Worm (Caenorhabditis elegans) whole organism, L2 larva: Measurements from ENCODE around the gene F54H5.5.

Experiments
- C34F6.9 ChIP-seq: fragments of 150-350 bp; optimal IDR thresholded peaks from 2 replicates; lab custom pipeline; 2014; ENCODE audit warnings: missing biosample characterization, missing genetic modification characterization
- F13H6.1 ChIP-seq: sonication (generic microtip); optimal IDR thresholded peaks from 2 replicates; lab custom pipeline; 2016; ENCODE audit warnings: missing genetic modification characterization, missing compliant biosample characterization
- R02D3.7 ChIP-seq: fragments of 150-350 bp; optimal IDR thresholded peaks from 2 replicates; lab custom pipeline; 2014; ENCODE audit warnings: missing biosample characterization, missing genetic modification characterization
- Y55F3AM.14 ChIP-seq: fragments of 200-800 bp; sonication (Bioruptor generic); optimal IDR thresholded peaks from 2 replicates; lab custom pipeline; 2018; ENCODE audit warnings: mild to moderate bottlenecking, missing genetic modification characterization, missing compliant biosample characterization
- ZK546.5 ChIP-seq: sonication (generic microtip); optimal IDR thresholded peaks from 2 replicates; lab custom pipeline; 2017; ENCODE audit warnings: missing biosample characterization, missing genetic modification characterization
- alr-1 ChIP-seq: fragments of 150-350 bp; optimal IDR thresholded peaks from 2 replicates; lab custom pipeline; 2014; ENCODE audit warnings: missing biosample characterization, missing genetic modification characterization
- blmp-1 ChIP-seq: sonication (generic microtip); optimal IDR thresholded peaks from 2 replicates; lab custom pipeline; 2017; ENCODE audit warnings: missing genetic modification characterization, mild to moderate bottlenecking, missing compliant biosample characterization, antibody characterized with exemption, moderate library complexity; ENCODE audit not compliant: insufficient read depth
- ceh-16 ChIP-seq: fragments of 150-350 bp; optimal IDR thresholded peaks from 2 replicates; lab custom pipeline; 2014; ENCODE audit warnings: missing biosample characterization, missing genetic modification characterization
- ceh-82 ChIP-seq: fragments of 150-350 bp; optimal IDR thresholded peaks from 2 replicates; lab custom pipeline; 2014; ENCODE audit warnings: missing biosample characterization, missing genetic modification characterization
- dmd-4 ChIP-seq: sonication (generic microtip); optimal IDR thresholded peaks from 2 replicates; lab custom pipeline; 2017; ENCODE audit warnings: missing biosample characterization, missing genetic modification characterization
- egl-27 ChIP-seq: sonication (generic microtip); optimal IDR thresholded peaks from 3 replicates; lab custom pipeline; 2017; ENCODE audit warnings: missing biosample characterization, missing genetic modification reagents, missing genetic modification characterization
- elt-1 ChIP-seq: fragments of 150-350 bp; optimal IDR thresholded peaks from 2 replicates; lab custom pipeline; 2014; ENCODE audit warnings: missing biosample characterization, missing genetic modification characterization
- elt-3 ChIP-seq: sonication (generic microtip); optimal IDR thresholded peaks from 2 replicates; lab custom pipeline; 2017; ENCODE audit warnings: missing biosample characterization, missing genetic modification characterization
- fos-1 ChIP-seq: fragments of 150-350 bp; optimal IDR thresholded peaks from 2 replicates; lab custom pipeline; 2014; ENCODE audit warnings: missing biosample characterization, missing genetic modification characterization
- lin-11 ChIP-seq: fragments of 150-350 bp; sonication (generic microtip); optimal IDR thresholded peaks from 2 replicates; lab custom pipeline; 2014; ENCODE audit warnings: missing biosample characterization, missing genetic modification characterization, inconsistent platforms, mixed read lengths
- lin-13 ChIP-seq: fragments of 150-350 bp; optimal IDR thresholded peaks from 2 replicates; lab custom pipeline; 2014; ENCODE audit warnings: missing biosample characterization, missing genetic modification reagents, missing genetic modification characterization
- lin-39 ChIP-seq: fragments of 150-350 bp; optimal IDR thresholded peaks from 2 replicates; lab custom pipeline; 2014; ENCODE audit warnings: missing biosample characterization, missing genetic modification reagents, missing genetic modification characterization
- lsy-2 ChIP-seq, 2 experiments: fragments of 150-350 bp in 1 of 2; sonication (generic microtip) in 1 of 2; optimal IDR thresholded peaks; 2 replicates each; lab custom pipeline; 2014 to 2017; ENCODE audit warnings: missing biosample characterization in 2 of 2, missing genetic modification characterization in 2 of 2
- mab-5 ChIP-seq: fragments of 150-350 bp; optimal IDR thresholded peaks from 2 replicates; lab custom pipeline; 2014; ENCODE audit warnings: missing biosample characterization, missing genetic modification characterization
- mdl-1 ChIP-seq, 2 experiments: fragments of 150-350 bp in 1 of 2; sonication (generic microtip) in 1 of 2; optimal IDR thresholded peaks; 2 replicates each; lab custom pipeline; 2017; ENCODE audit warnings: missing biosample characterization in 2 of 2, missing genetic modification characterization in 2 of 2
- nhr-10 ChIP-seq: sonication (generic microtip); optimal IDR thresholded peaks from 2 replicates; lab custom pipeline; 2017; ENCODE audit warnings: missing biosample characterization, missing genetic modification characterization
- nhr-11 ChIP-seq: fragments of 150-350 bp; optimal IDR thresholded peaks from 2 replicates; lab custom pipeline; 2014; ENCODE audit warnings: missing biosample characterization, missing genetic modification characterization
- nhr-129 ChIP-seq: fragments of 150-350 bp; optimal IDR thresholded peaks from 2 replicates; lab custom pipeline; 2014; ENCODE audit warnings: missing biosample characterization, missing genetic modification characterization
- nhr-21 ChIP-seq: fragments of 150-350 bp; optimal IDR thresholded peaks from 2 replicates; lab custom pipeline; 2014; ENCODE audit warnings: missing biosample characterization, missing genetic modification characterization
- nhr-23 ChIP-seq: fragments of 150-350 bp; optimal IDR thresholded peaks from 2 replicates; lab custom pipeline; 2014; ENCODE audit warnings: missing biosample characterization, missing genetic modification reagents, missing genetic modification characterization
- nhr-237 ChIP-seq: fragments of 150-350 bp; optimal IDR thresholded peaks from 2 replicates; lab custom pipeline; 2014; ENCODE audit warnings: missing biosample characterization, missing genetic modification characterization
- nhr-25 ChIP-seq: fragments of 150-350 bp; sonication (generic microtip); optimal IDR thresholded peaks from 3 replicates; lab custom pipeline; 2014; ENCODE audit warnings: missing biosample characterization, missing genetic modification characterization
- nhr-6 ChIP-seq: fragments of 150-350 bp; optimal IDR thresholded peaks from 2 replicates; lab custom pipeline; 2014; ENCODE audit warnings: missing biosample characterization, missing genetic modification characterization
- nhr-77 ChIP-seq: fragments of 150-350 bp; optimal IDR thresholded peaks from 2 replicates; lab custom pipeline; 2014; ENCODE audit warnings: missing biosample characterization, missing genetic modification characterization
- peb-1 ChIP-seq: fragments of 150-350 bp; optimal IDR thresholded peaks from 2 replicates; lab custom pipeline; 2014; ENCODE audit warnings: missing biosample characterization, missing genetic modification characterization
- sem-4 ChIP-seq: fragments of 150-350 bp; optimal IDR thresholded peaks from 2 replicates; lab custom pipeline; 2014; ENCODE audit warnings: missing biosample characterization, missing genetic modification reagents, missing genetic modification characterization
- sma-3 ChIP-seq: sonication (generic microtip); optimal IDR thresholded peaks from 2 replicates; lab custom pipeline; 2016; ENCODE audit warnings: missing genetic modification reagents, missing genetic modification characterization, missing compliant biosample characterization
- sma-9 ChIP-seq, 2 experiments: fragments of 150-350 bp in 1 of 2; sonication (generic microtip) in 1 of 2; optimal IDR thresholded peaks; 2 replicates each; lab custom pipeline; 2014 to 2016; ENCODE audit warnings: missing genetic modification characterization in 2 of 2, mild to moderate bottlenecking in 1 of 2, missing biosample characterization in 1 of 2, missing compliant biosample characterization in 1 of 2, missing genetic modification reagents in 1 of 2, moderate library complexity in 1 of 2
- snpc-4 ChIP-seq: fragments of 150-350 bp; optimal IDR thresholded peaks from 2 replicates; lab custom pipeline; 2014; ENCODE audit warnings: missing biosample characterization, missing genetic modification characterization
- unc-55 ChIP-seq: fragments of 150-350 bp; sonication (generic microtip); optimal IDR thresholded peaks from 3 replicates; lab custom pipeline; 2014; ENCODE audit warnings: missing biosample characterization, missing genetic modification reagents, missing genetic modification characterization
- zag-1 ChIP-seq: fragments of 150-350 bp; optimal IDR thresholded peaks from 2 replicates; lab custom pipeline; 2014; ENCODE audit warnings: missing biosample characterization, missing genetic modification characterization
- ztf-1 ChIP-seq: fragments of 200-800 bp; sonication (Bioruptor generic); conservative IDR thresholded peaks from 2 replicates; pipeline ENCODE4 v1.3.6; 2022; ENCODE audit warnings: missing genetic modification characterization, missing compliant biosample characterization
- ztf-4 ChIP-seq: fragments of 150-350 bp; optimal IDR thresholded peaks from 2 replicates; lab custom pipeline; 2014; ENCODE audit warnings: missing biosample characterization, missing genetic modification characterization

The F54H5.5 gene

ce11 chrII:6621886-6622285, 5.2 kb downstream of the F54H5.5 start, which contains the start of gene F54H5.3:
F54H5.3 (plus strand) TSS chrII:6622186.
- TF ChIP-seq blmp-1 (tag; lab: Kevin White, UChicago) (no peak), sma-3 (no peak), ztf-1 (no peak), Y55F3AM.14 (no peak), unc-55 (no peak), dmd-4 (no peak), egl-27 (tag; lab: Kevin White, UChicago) (no peak), nhr-77 (no peak), nhr-11 (tag; lab: Kevin White, UChicago) (no peak), nhr-21 (tag; lab: Kevin White, UChicago) (no peak), sma-9 (GFP tag; optimal IDR thresholded peaks at IDR 0.05; lab: Kevin White, UChicago) (no peak), sma-9 (tag; optimal IDR thresholded peaks at IDR 0.05; lab: Kevin White, UChicago) (no peak), elt-3 (no peak)

DNA sequence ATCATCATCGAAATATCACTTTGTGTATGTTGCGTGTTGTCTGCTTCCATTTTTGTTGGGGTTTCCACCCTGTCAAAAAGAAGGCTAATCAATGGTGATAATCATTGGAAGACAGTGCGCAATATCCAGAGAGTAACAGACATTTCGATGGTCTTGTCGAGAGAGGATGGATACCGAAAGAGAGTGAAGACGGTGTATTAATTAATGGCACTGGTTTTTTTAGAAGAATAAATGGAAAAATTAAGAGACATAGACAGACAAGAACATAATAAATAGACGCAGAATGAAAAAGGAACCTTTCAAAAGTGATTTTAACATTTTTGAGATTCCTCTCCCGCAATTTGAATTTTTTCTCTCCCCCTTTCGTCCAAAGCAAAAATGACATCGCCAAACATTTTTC, 8.1 kb downstream of the F54H5.5 start:
- no peak for TF ChIP-seq elt-3
- TF ChIP-seq nhr-11 (tag; lab: Kevin White, UChicago): no peak
- TF ChIP-seq nhr-21 (tag; lab: Kevin White, UChicago): peak; percentile 6
- no peak for TF ChIP-seq ztf-4
- TF ChIP-seq F13H6.1 (tag; lab: Kevin White, UChicago): no peak
- TF ChIP-seq ceh-16: no peak
- no peak for TF ChIP-seq nhr-6 (tag; lab: Kevin White, UChicago)
- no peak for TF ChIP-seq dmd-4
- TF ChIP-seq mab-5 (tag; lab: Kevin White, UChicago): no peak
- no peak for TF ChIP-seq lin-13 (GFP tag; lab: Kevin White, UChicago)
- no peak for TF ChIP-seq lin-11 (tag; lab: Kevin White, UChicago)
- no peak for TF ChIP-seq fos-1 (tag; lab: Kevin White, UChicago)
- TF ChIP-seq nhr-10 (tag; lab: Kevin White, UChicago): no peak
- TF ChIP-seq egl-27 (tag; lab: Kevin White, UChicago): no peak
- TF ChIP-seq sma-9 (GFP tag; optimal IDR thresholded peaks at IDR 0.05; lab: Kevin White, UChicago): peak; percentile 22
- no peak for TF ChIP-seq sma-9 (tag; optimal IDR thresholded peaks at IDR 0.05; lab: Kevin White, UChicago)
- TF ChIP-seq lsy-2 (tag; optimal IDR thresholded peaks at IDR 0.05; lab: Kevin White, UChicago): no peak
- TF ChIP-seq C34F6.9 (tag; lab: Kevin White, UChicago): no peak
- no peak for TF ChIP-seq ZK546.5
- peak; percentile 14 for TF ChIP-seq sma-3
- no peak for TF ChIP-seq lin-39 (tag; lab: Kevin White, UChicago)
- TF ChIP-seq ceh-82: no peak
- TF ChIP-seq zag-1 (tag; lab: Kevin White, UChicago): no peak
- peak; percentile 53 for TF ChIP-seq nhr-25 (tag; lab: Kevin White, UChicago)
- no peak for TF ChIP-seq Y55F3AM.14
- TF ChIP-seq nhr-237 (tag; lab: Kevin White, UChicago): no peak
- no peak for TF ChIP-seq mdl-1 (tag; optimal IDR thresholded peaks at IDR 0.05; lab: Kevin White, UChicago)
- TF ChIP-seq ztf-1: no peak
- no peak for TF ChIP-seq elt-1 (tag; lab: Kevin White, UChicago)
- no peak for TF ChIP-seq nhr-129 (tag; lab: Kevin White, UChicago)
- TF ChIP-seq peb-1: no peak
- TF ChIP-seq sem-4 (tag; lab: Kevin White, UChicago): no peak
- no peak for TF ChIP-seq nhr-23 (tag; lab: Kevin White, UChicago)
- peak; percentile 7 for TF ChIP-seq blmp-1 (tag; lab: Kevin White, UChicago)
- TF ChIP-seq alr-1 (tag; lab: Kevin White, UChicago): no peak

DNA sequence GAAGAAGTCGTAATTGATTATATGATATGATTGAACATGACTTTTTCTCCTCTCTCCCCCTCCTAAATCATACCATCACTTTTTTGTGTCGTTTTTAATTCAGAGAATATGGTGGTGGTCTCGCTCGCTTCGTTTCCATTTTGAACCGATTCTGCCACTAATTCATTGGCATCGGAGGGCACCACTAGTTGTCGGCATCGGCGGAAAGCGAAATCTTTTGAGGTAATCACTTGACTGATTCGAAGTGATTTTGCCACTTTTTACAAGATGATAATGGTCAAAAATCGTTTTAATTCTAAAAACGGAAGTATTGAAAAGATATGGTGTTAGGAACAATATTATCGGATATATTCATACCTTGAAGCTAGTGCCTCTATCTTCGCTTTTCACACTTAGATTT, 10.3 kb downstream of the F54H5.5 start, which contains the start of gene klf-3:
klf-3 (plus strand) TSS at position 109 of the 400 bp plus-strand sequence.
- TF ChIP-seq blmp-1 (tag; lab: Kevin White, UChicago): peak; percentile 1
- no peak for TF ChIP-seq zag-1 (tag; lab: Kevin White, UChicago)
- TF ChIP-seq C34F6.9 (tag; lab: Kevin White, UChicago): no peak

DNA sequence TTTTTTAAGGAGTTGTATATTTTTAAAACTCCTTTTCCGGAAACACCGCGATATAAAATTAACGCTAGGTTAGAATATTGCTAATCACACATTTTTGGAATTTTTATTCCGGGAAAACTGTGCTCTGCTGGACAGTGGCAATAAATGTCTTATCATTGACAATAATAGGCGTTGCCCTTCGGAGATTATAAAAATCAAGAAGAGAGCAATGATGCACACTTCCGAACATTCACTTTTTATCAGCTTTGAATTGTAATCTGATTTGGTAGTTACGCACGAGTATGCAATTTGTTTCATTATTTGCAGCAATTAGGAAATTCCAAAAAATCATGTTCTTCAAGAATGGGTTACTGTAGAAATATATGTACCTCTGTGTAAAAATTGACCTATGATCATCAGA, 10.9 kb downstream of the F54H5.5 start:
- TF ChIP-seq snpc-4 (tag; lab: Kevin White, UChicago) (no peak), fos-1 (tag; lab: Kevin White, UChicago) (peak; percentile 85), R02D3.7 (tag; lab: Kevin White, UChicago) (no peak), dmd-4 (no peak), nhr-6 (tag; lab: Kevin White, UChicago) (no peak), lin-13 (GFP tag; lab: Kevin White, UChicago) (no peak), sma-9 (GFP tag; optimal IDR thresholded peaks at IDR 0.05; lab: Kevin White, UChicago) (peak; percentile 38), sma-9 (tag; optimal IDR thresholded peaks at IDR 0.05; lab: Kevin White, UChicago) (no peak)
